Fruit fly (Drosophila melanogaster) S2 (cell line): ENCODE results near the gene CG33641.
A peak's percentile ranks its signal among the peaks of the same experiment; 100 is the strongest.

Source experiments
- CG8478 ChIP-seq: fragments of >200 bp; optimal IDR thresholded peaks from 2 replicates; lab custom pipeline; 2018
- CTCF ChIP-seq, 2 experiments: fragments of >200 bp; optimal IDR thresholded peaks; 2 replicates each; lab custom pipeline; 2018

The CG33641 gene

dm6 chr2L:13528742-13529141, at the start of gene CG33641:
TSS of gene CG33641 (plus strand) at chr2L:13529042.
- TF ChIP-seq CG8478, result no peak
- no peak for TF ChIP-seq CTCF (optimal IDR thresholded peaks at IDR 0.05; lab: Kevin White, UChicago)

dm6 chr2L:13482258-13482657, 46.6 kb upstream of the CG33641 start:
- TF ChIP-seq CG8478, result no peak
- TF ChIP-seq CTCF (optimal IDR thresholded peaks at IDR 0.05; lab: Kevin White, UChicago), result no peak

dm6 chr2L:13497915-13498314, 30.9 kb upstream of the CG33641 start:
- TF ChIP-seq CG8478 (no peak), CTCF (optimal IDR thresholded peaks at IDR 0.05; lab: Kevin White, UChicago) (no peak)

dm6 chr2L:13500416-13500815, 28.4 kb upstream of the CG33641 start:
- TF ChIP-seq CG8478, result no peak
- peak; percentile 73 to 90 for TF ChIP-seq CTCF (optimal IDR thresholded peaks at IDR 0.05; lab: Kevin White, UChicago)

- TF ChIP-seq CG8478, result no peak
- no peak for TF ChIP-seq CTCF (optimal IDR thresholded peaks at IDR 0.05; lab: Kevin White, UChicago)
Measured at dm6 chr2L:13509533-13510240, 19.2 kb upstream of the CG33641 start.

- TF ChIP-seq CTCF (optimal IDR thresholded peaks at IDR 0.05; lab: Kevin White, UChicago) (no peak), CG8478 (no peak)
Measured at dm6 chr2L:13510870-13511867, 17.7 kb upstream of the CG33641 start.

- TF ChIP-seq CG8478 (no peak), CTCF (optimal IDR thresholded peaks at IDR 0.05; lab: Kevin White, UChicago) (no peak)
Measured at dm6 chr2L:13512182-13513032, 16.4 kb upstream of the CG33641 start.

- TF ChIP-seq CTCF (optimal IDR thresholded peaks at IDR 0.05; lab: Kevin White, UChicago) (no peak), CG8478 (no peak)
Measured at dm6 chr2L:13513033-13513330, 15.9 kb upstream of the CG33641 start.

dm6 chr2L:13513331-13514261, 15.2 kb upstream of the CG33641 start:
- TF ChIP-seq CG8478, result no peak
- no peak for TF ChIP-seq CTCF (optimal IDR thresholded peaks at IDR 0.05; lab: Kevin White, UChicago)

dm6 chr2L:13514262-13514937, 14.4 kb upstream of the CG33641 start:
- TF ChIP-seq CTCF (optimal IDR thresholded peaks at IDR 0.05; lab: Kevin White, UChicago), result no peak
- no peak for TF ChIP-seq CG8478

- no peak for TF ChIP-seq CTCF (optimal IDR thresholded peaks at IDR 0.05; lab: Kevin White, UChicago)
- no peak for TF ChIP-seq CG8478
Measured at dm6 chr2L:13514945-13515687, 13.7 kb upstream of the CG33641 start.

- TF ChIP-seq CG8478 (no peak), CTCF (optimal IDR thresholded peaks at IDR 0.05; lab: Kevin White, UChicago) (no peak)
Measured at dm6 chr2L:13515688-13516037, 13.2 kb upstream of the CG33641 start.

dm6 chr2L:13521807-13522206, 7.0 kb upstream of the CG33641 start:
- no peak for TF ChIP-seq CTCF (optimal IDR thresholded peaks at IDR 0.05; lab: Kevin White, UChicago)
- TF ChIP-seq CG8478, result no peak
